Fruit fly (Drosophila melanogaster) whole organism, adult: Measurements from ENCODE around the gene CG8141.

Experiments
- CG11617 ChIP-seq: fragments of 200-800 bp; sonication (Bioruptor generic); optimal IDR thresholded peaks from 2 replicates; lab custom pipeline; 2017; ENCODE audit warnings: mild to moderate bottlenecking, missing biosample characterization, missing genetic modification reagents, missing genetic modification characterization
- CG12768 ChIP-seq: fragments of 200-800 bp; sonication (Bioruptor generic); optimal IDR thresholded peaks from 2 replicates; lab custom pipeline; 2017; ENCODE audit warnings: missing biosample characterization, missing genetic modification characterization, mild to moderate bottlenecking, moderate library complexity, missing genetic modification reagents
- CG14711 ChIP-seq: fragments of 200-800 bp; sonication (Bioruptor generic); optimal IDR thresholded peaks from 2 replicates; lab custom pipeline; 2018; ENCODE audit warnings: missing biosample characterization, mild to moderate bottlenecking, missing genetic modification characterization, moderate library complexity
- CG1620 ChIP-seq: fragments of 200-800 bp; sonication (Bioruptor generic); optimal IDR thresholded peaks from 2 replicates; lab custom pipeline; 2016; ENCODE audit warnings: missing biosample characterization, missing genetic modification characterization
- CG33017 ChIP-seq: fragments of 200-800 bp; sonication (Bioruptor generic); optimal IDR thresholded peaks from 2 replicates; lab custom pipeline; 2018; ENCODE audit warnings: missing biosample characterization, mild to moderate bottlenecking, missing genetic modification characterization, moderate library complexity
- CG5204 ChIP-seq: fragments of 200-800 bp; sonication (Bioruptor generic); optimal IDR thresholded peaks from 2 replicates; lab custom pipeline; 2016; ENCODE audit warnings: missing biosample characterization, missing genetic modification characterization
- CG7045 ChIP-seq: fragments of 200-800 bp; sonication (Bioruptor generic); optimal IDR thresholded peaks from 2 replicates; lab custom pipeline; 2017; ENCODE audit warnings: missing biosample characterization, mild to moderate bottlenecking, missing genetic modification characterization
- CG7101 ChIP-seq: fragments of 200-800 bp; sonication (Bioruptor generic); optimal IDR thresholded peaks from 2 replicates; lab custom pipeline; 2018; ENCODE audit warnings: missing biosample characterization, mild to moderate bottlenecking, missing genetic modification characterization, moderate library complexity
- Clk ChIP-seq: fragments of 200-800 bp; sonication (Bioruptor generic); optimal IDR thresholded peaks from 2 replicates; lab custom pipeline; 2017; ENCODE audit warnings: missing biosample characterization, missing genetic modification characterization
- Crg-1 ChIP-seq: fragments of 200-800 bp; sonication (Bioruptor generic); optimal IDR thresholded peaks from 2 replicates; lab custom pipeline; 2016; ENCODE audit warnings: missing biosample characterization, missing genetic modification characterization
- Hr96 ChIP-seq: fragments of 200-800 bp; sonication (Bioruptor generic); optimal IDR thresholded peaks from 2 replicates; lab custom pipeline; 2016; ENCODE audit warnings: missing biosample characterization, missing genetic modification characterization
- Mnt ChIP-seq: fragments of 200-800 bp; sonication (Bioruptor generic); optimal IDR thresholded peaks from 2 replicates; lab custom pipeline; 2016; ENCODE audit warnings: missing biosample characterization, mild to moderate bottlenecking, missing genetic modification characterization
- bab1 ChIP-seq: fragments of 200-800 bp; sonication (Bioruptor generic); optimal IDR thresholded peaks from 3 replicates; lab custom pipeline; 2019; ENCODE audit warnings: missing biosample characterization, mild to moderate bottlenecking, missing genetic modification characterization, moderate library complexity
- cic ChIP-seq: fragments of 200-800 bp; sonication (Bioruptor generic); optimal IDR thresholded peaks from 2 replicates; lab custom pipeline; 2017; ENCODE audit warnings: missing biosample characterization, mild to moderate bottlenecking, missing genetic modification characterization, moderate library complexity
- cnc ChIP-seq, 2 experiments: fragments of >200 bp; optimal IDR thresholded peaks; 2 replicates each; lab custom pipeline; 2017
- kay ChIP-seq: fragments of 200-800 bp; sonication (Bioruptor generic); peaks from one replicate; lab custom pipeline; 2016; ENCODE audit warnings: missing biosample characterization, missing genetic modification characterization, borderline replicate concordance
- ovo ChIP-seq: fragments of 200-800 bp; sonication (Bioruptor generic); optimal IDR thresholded peaks from 2 replicates; lab custom pipeline; 2016; ENCODE audit warnings: missing biosample characterization, missing genetic modification characterization
- pad ChIP-seq: fragments of 200-800 bp; sonication (Bioruptor generic); optimal IDR thresholded peaks from 3 replicates; lab custom pipeline; 2017; ENCODE audit warnings: missing biosample characterization, missing genetic modification characterization, mild to moderate bottlenecking, moderate library complexity, missing genetic modification reagents
- tj ChIP-seq: fragments of 200-800 bp; sonication (Bioruptor generic); optimal IDR thresholded peaks from 3 replicates; lab custom pipeline; 2017; ENCODE audit warnings: missing biosample characterization, mild to moderate bottlenecking, missing genetic modification characterization, moderate library complexity
- toe ChIP-seq: fragments of 200-800 bp; sonication (Bioruptor generic); optimal IDR thresholded peaks from 2 replicates; lab custom pipeline; 2016; ENCODE audit warnings: missing biosample characterization, missing genetic modification characterization

Gene CG8141

dm6 chr3R:13191299-13191698 is at the start of gene CG8141:
Gene CG8141 (plus strand): TSS chr3R:13191599.
- no peak for TF ChIP-seq cic (GFP tag; lab: Kevin White, UChicago)
- TF ChIP-seq CG7045 (GFP tag; lab: Kevin White, UChicago): no peak
- no peak for TF ChIP-seq CG33017
- TF ChIP-seq Clk: no peak
- no peak for TF ChIP-seq tj
- no peak for TF ChIP-seq ovo (GFP tag; lab: Kevin White, UChicago)
- TF ChIP-seq Crg-1: no peak
- no peak for TF ChIP-seq CG5204 (GFP tag; lab: Kevin White, UChicago)
- no peak for TF ChIP-seq CG7101 (tag; lab: Kevin White, UChicago)

dm6 chr3R:13155587-13155986 is 35.8 kb upstream of the CG8141 start, which contains the start of gene 2mit:
Gene 2mit (minus strand): TSS chr3R:13155687.
- TF ChIP-seq CG14711 (no peak), Mnt (GFP tag; lab: Kevin White, UChicago) (no peak), bab1 (GFP tag; lab: Kevin White, UChicago) (no peak), Crg-1 (no peak), CG1620 (GFP tag; lab: Kevin White, UChicago) (no peak), CG33017 (no peak), CG12768 (GFP tag; lab: Kevin White, UChicago) (no peak), CG7045 (GFP tag; lab: Kevin White, UChicago) (no peak), pad (no peak), kay (no peak), toe (GFP tag; lab: Kevin White, UChicago) (no peak), tj (no peak), CG7101 (tag; lab: Kevin White, UChicago) (no peak), CG11617 (GFP tag; lab: Kevin White, UChicago) (no peak), cic (GFP tag; lab: Kevin White, UChicago) (no peak), cnc (optimal IDR thresholded peaks at IDR 0.05; lab: Kevin White, UChicago) (no peak), Clk (no peak)

dm6 chr3R:13181004-13181403 is 10.4 kb upstream of the CG8141 start, which contains the start of gene CG8138:
Gene CG8138 (plus strand): TSS chr3R:13181304.
- TF ChIP-seq tj: no peak
- TF ChIP-seq CG1620 (GFP tag; lab: Kevin White, UChicago): no peak
- TF ChIP-seq CG7101 (tag; lab: Kevin White, UChicago): no peak
- no peak for TF ChIP-seq toe (GFP tag; lab: Kevin White, UChicago)
- TF ChIP-seq CG12768 (GFP tag; lab: Kevin White, UChicago): no peak
- no peak for TF ChIP-seq pad
- TF ChIP-seq Mnt (GFP tag; lab: Kevin White, UChicago): no peak

DNA sequence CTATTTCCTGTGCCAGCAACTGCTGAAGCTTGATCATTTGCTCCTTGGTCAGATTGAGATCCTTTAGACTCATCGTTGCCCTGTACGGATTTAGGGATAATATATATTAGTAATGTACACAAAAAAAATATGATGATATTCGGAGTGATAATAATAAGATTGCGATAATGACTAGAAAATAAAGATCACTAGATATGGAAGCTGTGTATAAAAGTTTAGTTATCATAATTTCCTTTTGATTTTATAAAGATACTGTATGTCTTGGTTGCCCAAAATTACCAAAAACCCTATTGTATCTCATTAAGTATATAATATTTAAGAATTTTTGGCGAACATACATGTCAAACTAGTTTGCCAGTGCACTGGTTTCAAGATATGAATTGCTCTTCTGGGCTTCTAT is 5.0 kb upstream of the CG8141 start, which contains the start of gene CG8508:
TSS of gene CG8508 (minus strand) at position 101 of the 400 bp plus-strand sequence.
- no peak for TF ChIP-seq CG7101 (tag; lab: Kevin White, UChicago)
- TF ChIP-seq CG7045 (GFP tag; lab: Kevin White, UChicago): no peak
- no peak for TF ChIP-seq pad
- no peak for TF ChIP-seq CG14711
- TF ChIP-seq CG12768 (GFP tag; lab: Kevin White, UChicago): no peak
- TF ChIP-seq ovo (GFP tag; lab: Kevin White, UChicago): no peak
- TF ChIP-seq cic (GFP tag; lab: Kevin White, UChicago): no peak
- TF ChIP-seq bab1 (GFP tag; lab: Kevin White, UChicago): no peak
- TF ChIP-seq CG11617 (GFP tag; lab: Kevin White, UChicago): no peak
- TF ChIP-seq kay: no peak
- TF ChIP-seq CG5204 (GFP tag; lab: Kevin White, UChicago): no peak
- TF ChIP-seq Mnt (GFP tag; lab: Kevin White, UChicago): no peak
- no peak for TF ChIP-seq toe (GFP tag; lab: Kevin White, UChicago)

DNA sequence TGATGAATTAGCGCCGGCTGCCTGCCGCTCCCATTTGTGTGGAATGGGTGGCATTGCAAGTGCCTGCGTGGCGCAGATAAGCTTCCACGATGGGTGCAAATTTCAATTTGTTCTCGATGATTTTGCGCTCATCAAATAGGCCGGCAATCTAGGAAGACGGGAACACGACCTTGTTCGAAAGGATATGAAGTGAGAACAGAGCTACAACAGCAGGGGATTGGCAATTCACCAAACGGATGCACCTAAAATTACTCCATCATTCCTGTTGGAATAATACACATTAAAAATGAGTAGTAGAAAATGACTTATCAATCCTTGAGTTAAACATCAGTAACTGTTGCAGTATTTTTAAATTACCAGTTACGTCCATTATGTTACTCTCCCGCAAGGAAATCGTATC is 3.2 kb upstream of the CG8141 start, which contains the start of gene CG14380:
TSS of gene CG14380 (plus strand) at position 301 of the 400 bp plus-strand sequence.
- no peak for TF ChIP-seq toe (GFP tag; lab: Kevin White, UChicago)
- TF ChIP-seq CG11617 (GFP tag; lab: Kevin White, UChicago): no peak

DNA sequence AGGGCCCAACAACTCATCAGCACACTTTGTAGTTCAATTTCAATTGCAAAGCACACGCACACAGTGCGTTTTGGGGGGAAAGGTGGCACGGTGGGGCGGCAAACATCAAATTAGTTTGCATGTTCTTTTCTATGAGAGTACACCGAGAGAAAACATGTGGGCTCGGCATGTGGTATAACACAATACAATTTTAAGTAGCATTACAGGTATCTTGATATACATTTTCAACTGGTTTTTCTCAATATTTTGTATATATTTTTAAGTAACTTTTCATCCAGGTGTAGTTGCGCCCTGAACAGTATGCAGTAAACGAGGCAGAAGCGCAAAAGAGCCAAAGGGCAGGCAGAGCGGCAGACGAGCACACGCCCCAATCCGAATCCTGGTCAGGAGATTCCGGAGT is 9.0 kb downstream of the CG8141 start:
- TF ChIP-seq Hr96 (GFP tag; lab: Kevin White, UChicago) (no peak), Mnt (GFP tag; lab: Kevin White, UChicago) (no peak), CG1620 (GFP tag; lab: Kevin White, UChicago) (no peak), CG7101 (tag; lab: Kevin White, UChicago) (no peak), CG12768 (GFP tag; lab: Kevin White, UChicago) (no peak), Clk (no peak), CG14711 (no peak), pad (no peak), CG33017 (no peak), CG11617 (GFP tag; lab: Kevin White, UChicago) (no peak), CG5204 (GFP tag; lab: Kevin White, UChicago) (no peak), CG7045 (GFP tag; lab: Kevin White, UChicago) (no peak), kay (no peak), toe (GFP tag; lab: Kevin White, UChicago) (no peak)

DNA sequence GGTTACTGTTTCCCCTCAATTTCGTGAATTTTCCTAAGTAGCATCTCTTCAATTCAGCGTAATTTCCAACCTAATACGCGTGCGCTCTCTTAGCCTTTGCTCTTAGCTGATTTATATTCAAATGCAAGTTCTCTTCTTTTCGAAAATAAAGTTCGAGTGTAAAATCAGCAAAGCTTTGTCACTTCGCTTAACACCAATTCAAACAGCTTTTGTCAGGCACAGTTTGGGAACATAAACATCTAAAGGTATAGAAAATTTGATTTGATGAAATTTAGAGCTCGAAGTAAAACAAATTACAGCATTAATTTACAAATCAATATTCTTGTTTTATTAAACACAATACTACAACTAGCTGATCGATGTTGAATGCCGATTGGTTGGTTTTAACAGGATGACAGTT is 17.1 kb downstream of the CG8141 start:
- TF ChIP-seq CG33017 (no peak), pad (peak; percentile 14)
